Fruit fly (Drosophila melanogaster) whole organism, embryonic: ENCODE data around the gene Or7a.
A peak's percentile ranks its signal among the peaks of the same experiment; 100 is the strongest.

ENCODE experiments used
- Aef1 ChIP-seq: fragments of 200-800 bp; sonication (Bioruptor generic); IDR thresholded peaks from 3 replicates; pipeline ENCODE4 v1.3.6; 2022; ENCODE audit warnings: missing biosample characterization, missing genetic modification characterization
- Bgb ChIP-seq: fragments of 200-800 bp; sonication (Bioruptor generic); IDR thresholded peaks from 2 replicates; pipeline ENCODE4 v1.3.6; 2022; ENCODE audit warnings: missing biosample characterization, missing genetic modification characterization; ENCODE audit not compliant: partially characterized antibody
- Blimp-1 ChIP-seq: fragments of 200-800 bp; sonication (Bioruptor generic); optimal IDR thresholded peaks from 3 replicates; lab custom pipeline; 2018; ENCODE audit warnings: missing biosample characterization, missing genetic modification characterization, mild to moderate bottlenecking, moderate library complexity, missing genetic modification reagents
- CG10321 ChIP-seq: fragments of 200-800 bp; sonication (Bioruptor generic); IDR thresholded peaks from 2 replicates; pipeline ENCODE4 v1.3.6; 2022; ENCODE audit warnings: missing biosample characterization, missing genetic modification characterization
- CG10543 ChIP-seq: fragments of 200-800 bp; sonication (Bioruptor generic); optimal IDR thresholded peaks from 3 replicates; lab custom pipeline; 2017; ENCODE audit warnings: missing biosample characterization, mild to moderate bottlenecking, missing genetic modification characterization, moderate library complexity
- CG12104 ChIP-seq: fragments of 200-800 bp; sonication (Bioruptor generic); optimal IDR thresholded peaks from 3 replicates; lab custom pipeline; 2016; ENCODE audit warnings: missing biosample characterization, missing genetic modification characterization
- CG12659 ChIP-seq: fragments of 200-800 bp; sonication (Bioruptor generic); optimal IDR thresholded peaks from 3 replicates; lab custom pipeline; 2017; ENCODE audit warnings: mild to moderate bottlenecking, missing biosample characterization, missing genetic modification reagents, missing genetic modification characterization
- CG12769 ChIP-seq: fragments of 200-800 bp; sonication (Bioruptor generic); optimal IDR thresholded peaks from 2 replicates; lab custom pipeline; 2019; ENCODE audit warnings: missing biosample characterization, mild to moderate bottlenecking, missing genetic modification characterization, moderate library complexity
- CG13624 ChIP-seq: fragments of 200-800 bp; sonication (Bioruptor generic); optimal IDR thresholded peaks from 2 replicates; lab custom pipeline; 2016; ENCODE audit warnings: missing biosample characterization, missing genetic modification characterization
- CG14441 ChIP-seq: fragments of 200-800 bp; sonication (Bioruptor generic); IDR thresholded peaks from 2 replicates; pipeline ENCODE4 v1.3.6; 2022; ENCODE audit warnings: missing biosample characterization, missing genetic modification characterization
- CG1832 ChIP-seq: fragments of 200-800 bp; sonication (Bioruptor generic); optimal IDR thresholded peaks from 2 replicates; lab custom pipeline; 2017; ENCODE audit warnings: missing biosample characterization, mild to moderate bottlenecking, missing genetic modification characterization, inconsistent platforms
- CG2129 ChIP-seq: fragments of 200-800 bp; sonication (Bioruptor generic); IDR thresholded peaks from 2 replicates; pipeline ENCODE4 v1.3.6; 2022; ENCODE audit warnings: missing biosample characterization, missing genetic modification characterization; ENCODE audit not compliant: partially characterized antibody
- CG3163 ChIP-seq: fragments of 200-800 bp; sonication (Bioruptor generic); optimal IDR thresholded peaks from 3 replicates; lab custom pipeline; 2016; ENCODE audit warnings: missing biosample characterization, missing genetic modification characterization
- CG34376 ChIP-seq: fragments of 200-800 bp; sonication (Bioruptor generic); optimal IDR thresholded peaks from 2 replicates; lab custom pipeline; 2018; ENCODE audit warnings: missing biosample characterization, mild to moderate bottlenecking, missing genetic modification characterization
- CG4360 ChIP-seq: fragments of 200-800 bp; sonication (Bioruptor generic); IDR thresholded peaks from 2 replicates; pipeline ENCODE4 v1.3.6; 2022; ENCODE audit warnings: missing biosample characterization, missing genetic modification characterization
- CG5953 ChIP-seq: fragments of 200-800 bp; sonication (Bioruptor generic); IDR thresholded peaks from 2 replicates; pipeline ENCODE4 v1.3.6; 2022; ENCODE audit warnings: missing biosample characterization, missing genetic modification characterization
- CG6272 ChIP-seq: fragments of 200-800 bp; sonication (Bioruptor generic); IDR thresholded peaks from 2 replicates; pipeline ENCODE4 v1.3.6; 2022; ENCODE audit warnings: missing biosample characterization, missing genetic modification characterization
- CG6654 ChIP-seq: fragments of 200-800 bp; sonication (Bioruptor generic); optimal IDR thresholded peaks from 2 replicates; lab custom pipeline; 2017; ENCODE audit warnings: missing biosample characterization, mild to moderate bottlenecking, missing genetic modification characterization
- CG6854 ChIP-seq: fragments of 200-800 bp; sonication (Bioruptor generic); optimal IDR thresholded peaks from 3 replicates; lab custom pipeline; 2017; ENCODE audit warnings: missing biosample characterization, mild to moderate bottlenecking, missing genetic modification characterization
- CG7928 ChIP-seq: fragments of 200-800 bp; sonication (Bioruptor generic); optimal IDR thresholded peaks from 2 replicates; lab custom pipeline; 2017; ENCODE audit warnings: missing biosample characterization, mild to moderate bottlenecking, missing genetic modification characterization
- CG8944 ChIP-seq: fragments of 200-800 bp; sonication (Bioruptor generic); optimal IDR thresholded peaks from 3 replicates; lab custom pipeline; 2016; ENCODE audit warnings: missing biosample characterization, missing genetic modification characterization
- CoRest ChIP-seq: fragments of 200-800 bp; sonication (Bioruptor generic); optimal IDR thresholded peaks from 3 replicates; lab custom pipeline; 2018; ENCODE audit warnings: missing biosample characterization, mild to moderate bottlenecking, missing genetic modification characterization, moderate library complexity
- Dp ChIP-seq: fragments of 200-800 bp; sonication (Bioruptor generic); optimal IDR thresholded peaks from 2 replicates; lab custom pipeline; 2018; ENCODE audit warnings: missing biosample characterization, mild to moderate bottlenecking, missing genetic modification characterization, moderate library complexity
- E2f2 ChIP-seq: fragments of 200-800 bp; sonication (Bioruptor generic); IDR thresholded peaks from 2 replicates; pipeline ENCODE4 v1.3.6; 2022; ENCODE audit warnings: missing biosample characterization, missing genetic modification characterization
- ERR ChIP-seq: fragments of 200-800 bp; sonication (Bioruptor generic); optimal IDR thresholded peaks from 2 replicates; lab custom pipeline; 2016; ENCODE audit warnings: missing biosample characterization, missing genetic modification characterization
- Fer3 ChIP-seq: fragments of 200-800 bp; sonication (Bioruptor generic); optimal IDR thresholded peaks from 2 replicates; lab custom pipeline; 2018; ENCODE audit warnings: missing biosample characterization, mild to moderate bottlenecking, missing genetic modification characterization, moderate library complexity
- HmgZ ChIP-seq: fragments of 200-800 bp; sonication (Bioruptor generic); optimal IDR thresholded peaks from 2 replicates; lab custom pipeline; 2018; ENCODE audit warnings: missing biosample characterization, mild to moderate bottlenecking, missing genetic modification characterization
- Med ChIP-seq: fragments of 200-800 bp; sonication (Bioruptor generic); peaks from one replicate; lab custom pipeline; 2016; ENCODE audit warnings: missing biosample characterization, missing genetic modification characterization, mild to moderate bottlenecking, inconsistent platforms, moderate library complexity
- Myb ChIP-seq: fragments of 200-800 bp; sonication (Bioruptor generic); optimal IDR thresholded peaks from 2 replicates; lab custom pipeline; 2016; ENCODE audit warnings: missing biosample characterization, missing genetic modification characterization
- Sry-β ChIP-seq: fragments of 200-800 bp; sonication (Bioruptor generic); optimal IDR thresholded peaks from 2 replicates; lab custom pipeline; 2018; ENCODE audit warnings: missing biosample characterization, mild to moderate bottlenecking, missing genetic modification characterization, moderate library complexity
- Xbp1 ChIP-seq: fragments of 200-800 bp; sonication (Bioruptor generic); optimal IDR thresholded peaks from 3 replicates; lab custom pipeline; 2016; ENCODE audit warnings: missing biosample characterization, mild to moderate bottlenecking, missing genetic modification characterization
- amos ChIP-seq: fragments of 200-800 bp; sonication (Bioruptor generic); IDR thresholded peaks from 2 replicates; pipeline ENCODE4 v1.3.6; 2022; ENCODE audit warnings: missing biosample characterization, missing genetic modification characterization; ENCODE audit not compliant: partially characterized antibody
- ase ChIP-seq: fragments of 200-800 bp; sonication (Bioruptor generic); IDR thresholded peaks from 3 replicates; pipeline ENCODE4 v1.3.6; 2022; ENCODE audit warnings: missing biosample characterization, missing genetic modification characterization
- ash1 ChIP-seq: fragments of 200-800 bp; sonication (Bioruptor generic); optimal IDR thresholded peaks from 2 replicates; lab custom pipeline; 2018; ENCODE audit warnings: missing biosample characterization, mild to moderate bottlenecking, missing genetic modification characterization
- bbx ChIP-seq: fragments of 200-800 bp; sonication (Bioruptor generic); IDR thresholded peaks from 2 replicates; pipeline ENCODE4 v1.3.6; 2022; ENCODE audit warnings: missing biosample characterization, missing genetic modification characterization; ENCODE audit not compliant: partially characterized antibody
- cad ChIP-seq: fragments of >200 bp; optimal IDR thresholded peaks from 2 replicates; lab custom pipeline; 2017; ENCODE audit warnings: missing biosample characterization, missing genetic modification characterization
- cas ChIP-seq: fragments of 200-800 bp; sonication (Bioruptor generic); IDR thresholded peaks from 2 replicates; pipeline ENCODE4 v1.3.6; 2022; ENCODE audit warnings: missing biosample characterization, missing genetic modification characterization
- cwo ChIP-seq: fragments of 200-800 bp; sonication (Bioruptor generic); optimal IDR thresholded peaks from 3 replicates; lab custom pipeline; 2017; ENCODE audit warnings: missing biosample characterization, missing genetic modification characterization, mild to moderate bottlenecking, moderate library complexity, missing genetic modification reagents
- eve ChIP-seq, 2 experiments: fragments of >200 bp; optimal IDR thresholded peaks; 2 replicates each; lab custom pipeline; 2017; ENCODE audit warnings: missing biosample characterization in 2 of 2, missing genetic modification characterization in 2 of 2
- exex ChIP-seq: fragments of 200-800 bp; sonication (Bioruptor generic); optimal IDR thresholded peaks from 4 replicates; lab custom pipeline; 2018; ENCODE audit warnings: missing biosample characterization, mild to moderate bottlenecking, missing genetic modification characterization, moderate library complexity
- eyg ChIP-seq: fragments of 200-800 bp; sonication (Bioruptor generic); optimal IDR thresholded peaks from 3 replicates; lab custom pipeline; 2016; ENCODE audit warnings: missing biosample characterization, missing genetic modification characterization
- gem ChIP-seq: fragments of 200-800 bp; sonication (Bioruptor generic); optimal IDR thresholded peaks from 2 replicates; lab custom pipeline; 2019; ENCODE audit warnings: missing biosample characterization, mild to moderate bottlenecking, missing genetic modification characterization, moderate library complexity
- lmd ChIP-seq: fragments of 200-800 bp; sonication (Bioruptor generic); IDR thresholded peaks from 2 replicates; pipeline ENCODE4 v1.3.6; 2022; ENCODE audit warnings: missing biosample characterization, missing genetic modification characterization
- mirr ChIP-seq: fragments of 200-800 bp; sonication (Bioruptor generic); optimal IDR thresholded peaks from 3 replicates; lab custom pipeline; 2018; ENCODE audit warnings: missing biosample characterization, mild to moderate bottlenecking, missing genetic modification characterization
- onecut ChIP-seq: fragments of 200-800 bp; sonication (Bioruptor generic); IDR thresholded peaks from 2 replicates; pipeline ENCODE4 v1.3.6; 2022; ENCODE audit warnings: missing biosample characterization, missing genetic modification characterization
- sisA ChIP-seq: fragments of 200-800 bp; sonication (Bioruptor generic); IDR thresholded peaks from 2 replicates; pipeline ENCODE4 v1.3.6; 2022; ENCODE audit warnings: missing biosample characterization, missing genetic modification characterization
- vfl ChIP-seq: fragments of 200-800 bp; sonication (Bioruptor generic); optimal IDR thresholded peaks from 2 replicates; lab custom pipeline; 2016; ENCODE audit warnings: missing biosample characterization, missing genetic modification characterization
- zen2 ChIP-seq: fragments of 200-800 bp; sonication (Bioruptor generic); IDR thresholded peaks from 3 replicates; pipeline ENCODE4 v1.3.6; 2022; ENCODE audit warnings: missing biosample characterization, missing genetic modification characterization; ENCODE audit not compliant: partially characterized antibody

Gene Or7a

DNA sequence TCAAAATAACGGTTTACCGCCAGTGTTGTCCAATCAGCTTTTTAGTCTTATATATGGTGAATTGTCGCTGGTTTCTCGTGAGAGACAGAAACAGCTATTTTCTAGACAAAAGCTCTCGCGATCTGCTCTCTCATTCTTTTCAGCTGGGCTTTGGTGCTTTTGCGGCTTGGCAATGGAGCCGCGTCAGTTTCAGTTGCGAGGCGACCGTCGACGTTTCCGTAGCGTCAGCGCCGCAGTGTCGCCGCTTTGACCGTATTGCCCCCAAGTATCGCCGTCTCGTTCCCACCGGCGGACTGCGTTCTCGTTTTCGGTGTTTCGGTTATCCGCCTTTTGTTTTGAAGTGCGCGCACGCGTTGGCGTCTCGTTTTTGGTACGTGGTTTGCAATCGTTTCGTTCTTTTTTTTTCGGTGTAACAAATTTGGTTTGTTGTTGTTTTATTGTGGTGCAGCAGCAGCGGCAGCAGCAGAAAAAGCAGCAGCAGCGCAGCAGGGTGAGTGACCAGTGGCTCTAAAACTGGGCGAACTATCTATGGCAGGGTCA is 27.6 kb upstream of the Or7a start (continued):
- peak; percentile 4 for TF ChIP-seq CG8944 (GFP tag; lab: Kevin White, UChicago)
- peak; percentile 4 for TF ChIP-seq Xbp1
- TF ChIP-seq ase, result 0 out of 3 replicates have a peak, but pooled peaks have one; percentile 19
- peak; percentile 57; the same call in 1 of the 2 replicates for TF ChIP-seq CG5953 (GFP tag; lab: Robert Waterston, UW)
- peak; percentile 39; the same call in 1 of the 2 replicates for TF ChIP-seq bbx (GFP tag; lab: Robert Waterston, UW)
- no peak for TF ChIP-seq vfl (GFP tag; lab: Kevin White, UChicago)
- TF ChIP-seq Med, result peak; percentile 87
- no peak for TF ChIP-seq gem (tag; lab: Kevin White, UChicago)
- peak; percentile 26 for TF ChIP-seq CG34376 (GFP tag; lab: Kevin White, UChicago)
- TF ChIP-seq Myb (GFP tag; lab: Kevin White, UChicago), result peak; percentile 41
- peak; percentile 7 for TF ChIP-seq CoRest
- peak; percentile 91 for TF ChIP-seq Sry-β (GFP tag; lab: Kevin White, UChicago)
- TF ChIP-seq exex, result no peak
- TF ChIP-seq Blimp-1 (GFP tag; lab: Kevin White, UChicago), result peak; percentile 3
- TF ChIP-seq mirr, result peak; percentile 5
- TF ChIP-seq CG6272 (GFP tag; lab: Robert Waterston, UW), result 0 out of 2 replicates have a peak, but pooled peaks have one; percentile 6
- 0 out of 2 replicates have a peak, but pooled peaks have one; percentile 9 for TF ChIP-seq E2f2
- peak; percentile 73 for TF ChIP-seq cwo (GFP tag; lab: Kevin White, UChicago)
- peak; percentile 48; the same call in 1 of the 2 replicates for TF ChIP-seq onecut (GFP tag; lab: Robert Waterston, UW)
- TF ChIP-seq CG3163 (GFP tag; lab: Kevin White, UChicago), result peak; percentile 90
- peak; percentile 7 for TF ChIP-seq CG12659 (GFP tag; lab: Kevin White, UChicago)
- peak; percentile 67 for TF ChIP-seq CG4360
- TF ChIP-seq zen2 (GFP tag; lab: Robert Waterston, UW), result peak; percentile 28; the same call in 1 of the 3 replicates
- TF ChIP-seq Fer3 (tag; lab: Kevin White, UChicago), result no peak
- peak; percentile 43; the same call in 2 of the 3 replicates for TF ChIP-seq Aef1
- TF ChIP-seq CG6654 (GFP tag; lab: Kevin White, UChicago), result peak; percentile 94
- 0 out of 2 replicates have a peak, but pooled peaks have one; percentile 30 for TF ChIP-seq cas (GFP tag; lab: Robert Waterston, UW)
- TF ChIP-seq CG2129 (GFP tag; lab: Robert Waterston, UW), result no peak
- TF ChIP-seq eyg (GFP tag; lab: Kevin White, UChicago), result peak; percentile 8
- TF ChIP-seq ash1 (GFP tag; lab: Kevin White, UChicago), result no peak
- TF ChIP-seq Dp (GFP tag; lab: Kevin White, UChicago), result no peak
- TF ChIP-seq Bgb, result peak; percentile 62; the same call in 1 of the 2 replicates
- peak; percentile 59 for TF ChIP-seq CG10543 (GFP tag; lab: Kevin White, UChicago)
- peak; percentile 68; the same call in 1 of the 2 replicates for TF ChIP-seq CG10321 (GFP tag; lab: Robert Waterston, UW)
- TF ChIP-seq sisA (GFP tag; lab: Robert Waterston, UW), result no peak
- peak; percentile 62 for TF ChIP-seq cad (GFP tag; lab: Kevin White, UChicago)
- peak; percentile 45 for TF ChIP-seq CG14441 (GFP tag; lab: Robert Waterston, UW)
- 0 out of 2 replicates have a peak, but pooled peaks have one; percentile 6 for TF ChIP-seq lmd
- TF ChIP-seq CG13624 (GFP tag; lab: Kevin White, UChicago), result peak; percentile 51
- peak; percentile 6 for TF ChIP-seq CG12769 (tag; lab: Kevin White, UChicago)
- TF ChIP-seq CG12104 (GFP tag; lab: Kevin White, UChicago), result no peak
- peak; percentile 27 for TF ChIP-seq ERR (GFP tag; lab: Kevin White, UChicago)
- peak; percentile 70 for TF ChIP-seq CG1832
- TF ChIP-seq amos (GFP tag; lab: Robert Waterston, UW), result peak; percentile 39; the same call in 1 of the 2 replicates
- peak; percentile 13 for TF ChIP-seq CG6854 (GFP tag; lab: Kevin White, UChicago)
- TF ChIP-seq CG7928 (GFP tag; lab: Kevin White, UChicago), result no peak
- TF ChIP-seq HmgZ, result peak; percentile 19
- TF ChIP-seq eve (GFP tag; optimal IDR thresholded peaks at IDR 0.05; lab: Kevin White, UChicago), result no peak
